5 fruit fly cellular contexts compared by ENCODE assay signal in genomic region chr2L:13881939-13882338, dm6.
TF ChIP-seq lines count a peak whose summit lies in the region.

No protein-coding gene starts in this region.

- no peak for TF ChIP-seq CTCF in whole organism, embryonic (GFP tag; optimal IDR thresholded peaks at IDR 0.05; lab: Kevin White, UChicago)

TF ChIP-seq in whole organism, adult, 20 proteins besides CTCF, POLR2A, EP300 and RAD21:
- TF ChIP-seq CG7045 (GFP tag; optimal IDR thresholded peaks at IDR 0.05; lab: Kevin White, UChicago): peak; percentile 30
- TF ChIP-seq kay (GFP tag; lab: Kevin White, UChicago; ENCODE audit: borderline replicate concordance): no peak
- no peak for TF ChIP-seq Mnt (GFP tag; optimal IDR thresholded peaks at IDR 0.05; lab: Kevin White, UChicago)
TF ChIP-seq in whole organism, adult: peak in this region for 1.

TF ChIP-seq in whole organism, embryonic, 481 proteins besides CTCF, POLR2A, EP300 and RAD21 (continues in another document):
- TF ChIP-seq sug (tag; optimal IDR thresholded peaks at IDR 0.05; lab: Kevin White, UChicago) (peak; percentile 24), tna (GFP tag; IDR thresholded peaks at IDR 0.05; lab: Robert Waterston, UW; ENCODE audit: partially characterized antibody) (no peak), CG15479 (GFP tag; optimal IDR thresholded peaks at IDR 0.05; lab: Kevin White, UChicago) (no peak), fd102C (GFP tag; optimal IDR thresholded peaks at IDR 0.05; lab: Kevin White, UChicago) (no peak), pita (GFP tag; optimal IDR thresholded peaks at IDR 0.05; lab: Kevin White, UChicago) (no peak), sens-2 (GFP tag; IDR thresholded peaks at IDR 0.05; lab: Robert Waterston, UW) (no peak), CG12744 (GFP tag; optimal IDR thresholded peaks at IDR 0.05; lab: Kevin White, UChicago) (no peak), pnt (GFP tag; optimal IDR thresholded peaks at IDR 0.05; lab: Kevin White, UChicago) (no peak), lbe (GFP tag; optimal IDR thresholded peaks at IDR 0.05; lab: Kevin White, UChicago) (peak; percentile 74), CG18619 (GFP tag; optimal IDR thresholded peaks at IDR 0.05; lab: Kevin White, UChicago) (no peak), Dek (tag; optimal IDR thresholded peaks at IDR 0.05; lab: Kevin White, UChicago) (peak; percentile 28), tll (GFP tag; optimal IDR thresholded peaks at IDR 0.05; lab: Kevin White, UChicago) (no peak), crc (GFP tag; optimal IDR thresholded peaks at IDR 0.05; lab: Kevin White, UChicago) (peak; percentile 3), CG7786 (GFP tag; optimal IDR thresholded peaks at IDR 0.05; lab: Kevin White, UChicago) (peak; percentile 24), Camta (GFP tag; optimal IDR thresholded peaks at IDR 0.05; lab: Kevin White, UChicago) (no peak), sd (tag; optimal IDR thresholded peaks at IDR 0.05; lab: Kevin White, UChicago) (peak; percentile 61), CG33557 (GFP tag; optimal IDR thresholded peaks at IDR 0.05; lab: Kevin White, UChicago) (no peak), CG6654 (GFP tag; optimal IDR thresholded peaks at IDR 0.05; lab: Kevin White, UChicago) (no peak), BtbVII (GFP tag; optimal IDR thresholded peaks at IDR 0.05; lab: Kevin White, UChicago) (peak; percentile 48), HLH54F (GFP tag; optimal IDR thresholded peaks at IDR 0.05; lab: Kevin White, UChicago) (peak; percentile 24), gro (GFP tag; optimal IDR thresholded peaks at IDR 0.05; lab: Kevin White, UChicago) (peak; percentile 55), CG4282 (GFP tag; optimal IDR thresholded peaks at IDR 0.05; lab: Kevin White, UChicago) (no peak)

TF ChIP-seq in whole organism, prepupa, 60 proteins besides CTCF, POLR2A, EP300 and RAD21 (continues in another document):
- TF ChIP-seq Eip93F (GFP tag; optimal IDR thresholded peaks at IDR 0.05; lab: Kevin White, UChicago) (no peak), Sox102F (GFP tag; optimal IDR thresholded peaks at IDR 0.05; lab: Kevin White, UChicago) (no peak), CG34406 (GFP tag; optimal IDR thresholded peaks at IDR 0.05; lab: Kevin White, UChicago) (no peak), ss (GFP tag; optimal IDR thresholded peaks at IDR 0.05; lab: Kevin White, UChicago) (no peak), Eip78C (GFP tag; lab: Kevin White, UChicago) (peak; percentile 67), Ets21C (GFP tag; optimal IDR thresholded peaks at IDR 0.05; lab: Kevin White, UChicago) (no peak), Sox14 (GFP tag; optimal IDR thresholded peaks at IDR 0.05; lab: Kevin White, UChicago) (no peak), fkh (GFP tag; optimal IDR thresholded peaks at IDR 0.05; lab: Kevin White, UChicago) (peak; percentile 89), Hr4 (GFP tag; optimal IDR thresholded peaks at IDR 0.05; lab: Kevin White, UChicago) (no peak), Lpt (GFP tag; optimal IDR thresholded peaks at IDR 0.05; lab: Kevin White, UChicago) (no peak), OdsH (GFP tag; optimal IDR thresholded peaks at IDR 0.05; lab: Kevin White, UChicago) (no peak), CG3919 (GFP tag; optimal IDR thresholded peaks at IDR 0.05; lab: Kevin White, UChicago) (no peak), Hr39 (GFP tag; optimal IDR thresholded peaks at IDR 0.05; lab: Kevin White, UChicago) (no peak), pdm3 (GFP tag; optimal IDR thresholded peaks at IDR 0.05; lab: Kevin White, UChicago) (no peak), CG7368 (GFP tag; optimal IDR thresholded peaks at IDR 0.05; lab: Kevin White, UChicago) (no peak), lz (GFP tag; optimal IDR thresholded peaks at IDR 0.05; lab: Kevin White, UChicago) (no peak), vri (GFP tag; optimal IDR thresholded peaks at IDR 0.05; lab: Kevin White, UChicago) (peak; percentile 56), CG16779 (tag; optimal IDR thresholded peaks at IDR 0.05; lab: Kevin White, UChicago) (no peak), Eip75B (GFP tag; optimal IDR thresholded peaks at IDR 0.05; lab: Kevin White, UChicago) (no peak), Smox (GFP tag; optimal IDR thresholded peaks at IDR 0.05; lab: Kevin White, UChicago) (no peak), CG9139 (GFP tag; optimal IDR thresholded peaks at IDR 0.05; lab: Kevin White, UChicago) (no peak), svp (GFP tag; lab: Kevin White, UChicago) (peak; percentile 49), Met (GFP tag; optimal IDR thresholded peaks at IDR 0.05; lab: Kevin White, UChicago) (peak; percentile 15), esn (GFP tag; optimal IDR thresholded peaks at IDR 0.05; lab: Kevin White, UChicago) (peak; percentile 17), Sox15 (GFP tag; optimal IDR thresholded peaks at IDR 0.05; lab: Kevin White, UChicago) (no peak)

TF ChIP-seq in whole organism, pupa, 21 proteins besides CTCF, POLR2A, EP300 and RAD21:
- TF ChIP-seq gl (tag; optimal IDR thresholded peaks at IDR 0.05; lab: Kevin White, UChicago): no peak
- peak; percentile 0 for TF ChIP-seq Pif1A (GFP tag; optimal IDR thresholded peaks at IDR 0.05; lab: Kevin White, UChicago)

TF ChIP-seq in whole organism, wandering third instar larva, 38 proteins besides CTCF, POLR2A, EP300 and RAD21:
- no peak for TF ChIP-seq sage (GFP tag; optimal IDR thresholded peaks at IDR 0.05; lab: Kevin White, UChicago)
- TF ChIP-seq Dfd (GFP tag; optimal IDR thresholded peaks at IDR 0.05; lab: Kevin White, UChicago): no peak
- no peak for TF ChIP-seq Dif (GFP tag; optimal IDR thresholded peaks at IDR 0.05; lab: Kevin White, UChicago; ENCODE audit: partially characterized antibody)
- peak; percentile 44 for TF ChIP-seq CG32264 (GFP tag; optimal IDR thresholded peaks at IDR 0.05; lab: Kevin White, UChicago)
- peak; percentile 29 for TF ChIP-seq br (GFP tag; optimal IDR thresholded peaks at IDR 0.05; lab: Kevin White, UChicago)
- TF ChIP-seq usp (GFP tag; optimal IDR thresholded peaks at IDR 0.05; lab: Kevin White, UChicago): no peak
- TF ChIP-seq dmrt93B (GFP tag; optimal IDR thresholded peaks at IDR 0.05; lab: Kevin White, UChicago): peak; percentile 26
- TF ChIP-seq Hr78 (GFP tag; optimal IDR thresholded peaks at IDR 0.05; lab: Kevin White, UChicago): no peak
- peak; percentile 26 for TF ChIP-seq psq (GFP tag; optimal IDR thresholded peaks at IDR 0.05; lab: Kevin White, UChicago)
- no peak for TF ChIP-seq Mio (GFP tag; optimal IDR thresholded peaks at IDR 0.05; lab: Kevin White, UChicago)
- peak; percentile 56 for TF ChIP-seq OdsH (GFP tag; optimal IDR thresholded peaks at IDR 0.05; lab: Kevin White, UChicago)
- TF ChIP-seq dl (GFP tag; optimal IDR thresholded peaks at IDR 0.05; lab: Kevin White, UChicago; ENCODE audit: insufficient read depth in 1 of 2, partially characterized antibody in 2 of 2): no peak
- peak; percentile 4 for TF ChIP-seq ey (GFP tag; optimal IDR thresholded peaks at IDR 0.05; lab: Kevin White, UChicago)
- TF ChIP-seq dsf (GFP tag; optimal IDR thresholded peaks at IDR 0.05; lab: Kevin White, UChicago; ENCODE audit: borderline replicate concordance): peak; percentile 22
- TF ChIP-seq GATAd (GFP tag; optimal IDR thresholded peaks at IDR 0.05; lab: Kevin White, UChicago): peak; percentile 10
- TF ChIP-seq woc (GFP tag; optimal IDR thresholded peaks at IDR 0.05; lab: Kevin White, UChicago): no peak
- peak; percentile 48 for TF ChIP-seq Jra (GFP tag; optimal IDR thresholded peaks at IDR 0.05; lab: Kevin White, UChicago)
- TF ChIP-seq lola (GFP tag; optimal IDR thresholded peaks at IDR 0.05; lab: Kevin White, UChicago): no peak
- TF ChIP-seq Sp1 (GFP tag; optimal IDR thresholded peaks at IDR 0.05; lab: Kevin White, UChicago): peak; percentile 29
- no peak for TF ChIP-seq pan (optimal IDR thresholded peaks at IDR 0.05; lab: Kevin White, UChicago)
- peak; percentile 10 for TF ChIP-seq HLH106 (tag; optimal IDR thresholded peaks at IDR 0.05; lab: Kevin White, UChicago)
- no peak for TF ChIP-seq foxo (GFP tag; optimal IDR thresholded peaks at IDR 0.05; lab: Kevin White, UChicago)
- no peak for TF ChIP-seq N (GFP tag; optimal IDR thresholded peaks at IDR 0.05; lab: Kevin White, UChicago)
- no peak for TF ChIP-seq Rel (GFP tag; optimal IDR thresholded peaks at IDR 0.05; lab: Kevin White, UChicago)
- no peak for TF ChIP-seq Rel (tag; optimal IDR thresholded peaks at IDR 0.05; lab: Kevin White, UChicago)
- no peak for TF ChIP-seq Abd-B (GFP tag; optimal IDR thresholded peaks at IDR 0.05; lab: Kevin White, UChicago)
- TF ChIP-seq sv (GFP tag; optimal IDR thresholded peaks at IDR 0.05; lab: Kevin White, UChicago): no peak
- peak; percentile 54 for TF ChIP-seq tai (GFP tag; optimal IDR thresholded peaks at IDR 0.05; lab: Kevin White, UChicago)
- no peak for TF ChIP-seq jim (GFP tag; optimal IDR thresholded peaks at IDR 0.05; lab: Kevin White, UChicago)
- TF ChIP-seq brk (GFP tag; optimal IDR thresholded peaks at IDR 0.05; lab: Kevin White, UChicago): peak; percentile 48
- TF ChIP-seq fru (GFP tag; optimal IDR thresholded peaks at IDR 0.05; lab: Kevin White, UChicago): no peak
- TF ChIP-seq Vsx2 (GFP tag; optimal IDR thresholded peaks at IDR 0.05; lab: Kevin White, UChicago; ENCODE audit: partially characterized antibody): no peak
- peak; percentile 22 for TF ChIP-seq CG9705 (GFP tag; optimal IDR thresholded peaks at IDR 0.05; lab: Kevin White, UChicago)
- no peak for TF ChIP-seq Myc (optimal IDR thresholded peaks at IDR 0.05; lab: Kevin White, UChicago)
- peak; percentile 78 for TF ChIP-seq h (GFP tag; optimal IDR thresholded peaks at IDR 0.05; lab: Kevin White, UChicago)
- TF ChIP-seq Hnf4 (GFP tag; optimal IDR thresholded peaks at IDR 0.05; lab: Kevin White, UChicago): peak; percentile 76
- no peak for TF ChIP-seq CrebA (GFP tag; optimal IDR thresholded peaks at IDR 0.05; lab: Kevin White, UChicago; ENCODE audit: borderline replicate concordance)
- TF ChIP-seq Hr83 (GFP tag; optimal IDR thresholded peaks at IDR 0.05; lab: Kevin White, UChicago; ENCODE audit: poor library complexity, severe bottlenecking): peak; percentile 79
- TF ChIP-seq rgr (GFP tag; optimal IDR thresholded peaks at IDR 0.05; lab: Kevin White, UChicago): peak; percentile 80
